Worm (Caenorhabditis elegans): ENCODE measurements around the gene F45E1.4.

The F45E1.4 gene

DNA sequence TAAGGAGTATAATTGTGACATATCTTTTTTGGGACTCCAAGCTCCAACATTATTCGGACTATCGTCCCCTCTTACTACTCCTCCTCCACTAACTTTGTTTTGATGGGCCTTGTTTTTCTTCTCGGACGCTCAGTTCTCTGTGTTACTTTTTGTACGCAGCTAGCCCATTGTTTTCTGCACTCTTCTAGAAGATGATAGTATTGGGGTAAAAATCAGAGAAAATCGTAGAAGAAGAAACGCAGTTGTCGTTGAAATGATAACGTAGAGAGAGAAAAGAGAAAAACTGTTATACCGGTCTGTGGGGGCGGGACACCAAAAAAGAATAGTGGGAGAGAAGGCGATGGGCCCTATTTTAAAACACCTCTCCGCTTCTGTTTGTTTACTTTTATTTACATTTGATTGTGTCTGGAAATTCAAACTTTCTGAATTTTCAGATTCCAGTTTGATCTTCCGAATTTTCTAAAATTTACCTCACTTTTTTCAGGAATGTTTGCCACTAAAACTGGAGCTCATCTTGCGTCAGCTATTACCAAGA lies at the start of gene F45E1.4:
Gene F45E1.4 (plus strand): TSS at position 485 of the 535 bp plus-strand sequence.
- peak; percentile 13 for TF ChIP-seq odd-2 (tag; optimal IDR thresholded peaks at IDR 0.05)
- no peak for TF ChIP-seq hlh-13 (GFP tag; optimal IDR thresholded peaks at IDR 0.05)

ce11 chrX:7942675-7943074 lies 43.1 kb upstream of the F45E1.4 start:
- TF ChIP-seq dve-1 (tag; optimal IDR thresholded peaks at IDR 0.05) (no peak), nhr-11 (tag; optimal IDR thresholded peaks at IDR 0.05) (no peak)

DNA sequence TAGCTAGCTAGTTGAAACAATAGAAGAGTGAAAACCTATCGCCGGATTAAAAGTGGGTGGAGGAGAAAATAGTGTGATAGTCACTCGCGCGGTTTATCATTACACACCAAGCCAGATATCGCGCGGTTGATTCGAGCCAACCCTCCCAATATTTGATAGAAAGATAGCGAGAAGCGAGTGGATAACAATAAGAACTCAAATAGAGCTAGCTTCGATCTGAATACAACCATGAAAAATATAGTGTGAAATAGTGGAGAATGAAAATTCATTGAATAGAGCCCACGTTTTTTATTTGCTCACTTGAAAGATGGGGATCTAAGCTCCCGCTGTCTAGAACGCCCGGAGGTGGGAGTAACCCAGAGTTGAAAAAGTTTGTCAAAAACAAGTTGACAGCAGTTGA lies 40.8 kb upstream of the F45E1.4 start, which contains the start of gene tnt-3:
Gene tnt-3 (minus strand): TSS at position 101 of the 400 bp plus-strand sequence.
- TF ChIP-seq pax-1 (tag; optimal IDR thresholded peaks at IDR 0.05) (no peak), Y22D7AL.16 (tag; optimal IDR thresholded peaks at IDR 0.05) (no peak), pha-2 (tag; optimal IDR thresholded peaks at IDR 0.05) (no peak)

ce11 chrX:7945438-7945837 lies 40.3 kb upstream of the F45E1.4 start:
- no peak for TF ChIP-seq Y22D7AL.16 (tag; optimal IDR thresholded peaks at IDR 0.05)
- peak; percentile 35 for TF ChIP-seq unc-55 (GFP tag; optimal IDR thresholded peaks at IDR 0.05)

DNA sequence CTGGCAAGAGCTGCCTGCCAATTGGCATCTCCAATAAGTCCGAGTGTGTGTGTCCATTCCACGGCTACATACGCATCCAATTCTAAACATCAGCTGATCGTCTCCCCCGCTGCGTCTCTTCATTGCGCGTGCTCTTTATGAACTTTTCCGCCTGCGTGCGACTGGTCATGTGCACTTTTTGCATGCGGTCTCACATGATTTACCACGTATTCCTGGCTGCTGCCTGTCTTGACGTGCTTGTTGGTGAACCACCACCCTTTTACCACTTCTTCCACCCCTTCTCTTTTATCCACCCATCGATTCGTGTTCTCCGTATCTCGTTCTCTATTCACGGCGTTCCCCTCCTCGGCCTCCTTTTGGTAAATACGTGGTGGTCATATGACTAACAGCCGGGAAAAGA lies 34.2 kb upstream of the F45E1.4 start:
- TF ChIP-seq dmd-4 (tag; optimal IDR thresholded peaks at IDR 0.05; ENCODE audit: borderline replicate concordance) (no peak), npax-4 (tag; optimal IDR thresholded peaks at IDR 0.05) (no peak), sox-4 (tag; optimal IDR thresholded peaks at IDR 0.05) (no peak), eyg-1 (tag; optimal IDR thresholded peaks at IDR 0.05) (peak; percentile 21), ama-1 (optimal IDR thresholded peaks at IDR 0.05) (no peak), pha-2 (tag; optimal IDR thresholded peaks at IDR 0.05) (no peak), pag-3 (tag; optimal IDR thresholded peaks at IDR 0.05; ENCODE audit: borderline replicate concordance) (no peak), fkh-6 (tag; optimal IDR thresholded peaks at IDR 0.05) (peak; percentile 44), ceh-45 (GFP tag; IDR thresholded peaks at IDR 0.05) (0 out of 2 replicates have a peak, but pooled peaks have one; percentile 44), lim-6 (tag; optimal IDR thresholded peaks at IDR 0.05) (peak; percentile 40), elt-2 (tag; optimal IDR thresholded peaks at IDR 0.05) (no peak), unc-86 (tag; optimal IDR thresholded peaks at IDR 0.05) (peak; percentile 67), gmeb-2 (tag; optimal IDR thresholded peaks at IDR 0.05) (no peak), che-1 (tag; optimal IDR thresholded peaks at IDR 0.05) (no peak), pha-4 (tag; optimal IDR thresholded peaks at IDR 0.05) (no peak), T23F11.4 (GFP tag; optimal IDR thresholded peaks at IDR 0.05) (peak; percentile 55), ceh-22 (tag; optimal IDR thresholded peaks at IDR 0.05) (no peak), F13H6.1 (tag; optimal IDR thresholded peaks at IDR 0.05) (peak; percentile 10), unc-42 (tag; optimal IDR thresholded peaks at IDR 0.05) (peak; percentile 79), unc-3 (GFP tag; conservative IDR thresholded peaks at IDR 0.05) (no peak), unc-3 (tag; optimal IDR thresholded peaks at IDR 0.05) (no peak), ceh-24 (tag; optimal IDR thresholded peaks at IDR 0.05) (no peak), ceh-2 (tag; optimal IDR thresholded peaks at IDR 0.05) (peak; percentile 59), K09A11.1 (tag; optimal IDR thresholded peaks at IDR 0.05; ENCODE audit: insufficient read depth) (no peak), mec-3 (tag; optimal IDR thresholded peaks at IDR 0.05; ENCODE audit: borderline replicate concordance) (no peak), ceh-18 (tag; optimal IDR thresholded peaks at IDR 0.05) (peak; percentile 77), hlh-15 (tag; optimal IDR thresholded peaks at IDR 0.05) (no peak), K02D7.2 (tag; optimal IDR thresholded peaks at IDR 0.05) (no peak), hlh-8 (tag; optimal IDR thresholded peaks at IDR 0.05) (peak; percentile 80), rnt-1 (tag; optimal IDR thresholded peaks at IDR 0.05) (peak; percentile 56), hlh-30 (tag; optimal IDR thresholded peaks at IDR 0.05; ENCODE audit: insufficient read depth) (peak; percentile 100), hlh-6 (tag; optimal IDR thresholded peaks at IDR 0.05) (peak; percentile 68), ceh-34 (tag; optimal IDR thresholded peaks at IDR 0.05) (peak; percentile 84), syd-9 (tag; optimal IDR thresholded peaks at IDR 0.05) (peak; percentile 31), dve-1 (tag; optimal IDR thresholded peaks at IDR 0.05) (no peak), sdc-2 (tag; optimal IDR thresholded peaks at IDR 0.05) (peak; percentile 85), ceh-19 (GFP tag; optimal IDR thresholded peaks at IDR 0.05) (no peak), pat-9 (tag; optimal IDR thresholded peaks at IDR 0.05) (peak; percentile 8), ztf-16 (tag; optimal IDR thresholded peaks at IDR 0.05) (no peak)

Data from whole organism, late embryonic.